Worm (Caenorhabditis elegans): ENCODE measurements around the gene ZK742.6.

DNA sequence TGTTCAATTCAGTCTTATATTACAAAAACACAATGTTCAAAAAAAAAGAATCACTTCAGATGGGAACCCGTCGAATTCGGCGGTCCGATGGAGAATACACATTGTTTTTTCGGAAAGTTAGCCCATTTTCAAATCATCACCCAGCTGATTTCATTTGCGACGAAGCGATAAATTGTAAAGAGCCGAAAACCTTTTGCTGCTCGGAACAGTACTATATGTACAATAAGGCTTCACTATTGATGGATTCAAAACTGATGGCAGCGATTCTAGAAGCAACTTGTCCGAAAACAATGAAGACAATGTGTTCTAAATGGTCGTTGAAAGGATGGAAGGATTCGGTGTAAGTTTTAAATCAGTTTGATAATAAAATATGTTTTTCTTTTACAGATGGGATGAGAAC lies 43.2 kb upstream of the ZK742.6 start, which contains the start of gene C37C3.1:
- no peak for TF ChIP-seq him-1 (tag; optimal IDR thresholded peaks at IDR 0.05)
- TF ChIP-seq W03F9.2 (tag; optimal IDR thresholded peaks at IDR 0.05): no peak
